Worm (Caenorhabditis elegans) whole organism, young adult: ENCODE results near the gene F44D12.19.

Experiments used
- F22D6.2 ChIP-seq: sonication (generic microtip); optimal IDR thresholded peaks from 2 replicates; lab custom pipeline; 2016; ENCODE audit warnings: mild to moderate bottlenecking, missing genetic modification characterization, missing compliant biosample characterization
- F55B11.4 ChIP-seq: sonication (generic microtip); optimal IDR thresholded peaks from 2 replicates; lab custom pipeline; 2016; ENCODE audit warnings: missing compliant biosample characterization, missing genetic modification characterization, borderline replicate concordance; ENCODE audit not compliant: insufficient read depth
- K12H6.12 ChIP-seq: fragments of 200-800 bp; sonication (Bioruptor generic); optimal IDR thresholded peaks from 2 replicates; lab custom pipeline; 2018; ENCODE audit warnings: mild to moderate bottlenecking, missing genetic modification characterization, missing compliant biosample characterization
- Y79H2A.3 ChIP-seq: fragments of 200-800 bp; sonication (Bioruptor generic); conservative IDR thresholded peaks from 2 replicates; pipeline ENCODE4 v1.3.6; 2022; ENCODE audit warnings: missing genetic modification reagents, missing genetic modification characterization, missing compliant biosample characterization
- ama-1 ChIP-seq, 3 experiments: fragments of 150-350 bp in 1 of 3; sonication (generic microtip) in 2 of 3; optimal IDR thresholded peaks; 2 replicates each; lab custom pipeline; 2014 to 2018; ENCODE audit warnings: missing biosample characterization in 2 of 3, missing genetic modification characterization in 2 of 3, missing genetic modification reagents in 2 of 3
- cebp-2 ChIP-seq: fragments of 200-800 bp; sonication (Bioruptor generic); IDR thresholded peaks from 2 replicates; pipeline ENCODE4 v1.3.6; 2022; ENCODE audit warnings: missing genetic modification characterization, missing compliant biosample characterization
- dpl-1 ChIP-seq: fragments of 150-350 bp; optimal IDR thresholded peaks from 2 replicates; lab custom pipeline; 2014; ENCODE audit warnings: missing biosample characterization, missing genetic modification reagents, missing genetic modification characterization
- egrh-3 ChIP-seq: fragments of 200-800 bp; sonication (Bioruptor generic); IDR thresholded peaks from 2 replicates; pipeline ENCODE4 v1.3.6; 2022; ENCODE audit warnings: missing genetic modification reagents, missing genetic modification characterization, missing compliant biosample characterization
- hrde-1 ChIP-seq: sonication (generic microtip); optimal IDR thresholded peaks from 2 replicates; lab custom pipeline; 2016; ENCODE audit warnings: missing genetic modification characterization, mild to moderate bottlenecking, missing compliant biosample characterization, moderate library complexity, missing genotype, missing genetic modification reagents, borderline replicate concordance
- nhr-90 ChIP-seq: sonication (generic microtip); optimal IDR thresholded peaks from 2 replicates; lab custom pipeline; 2016; ENCODE audit warnings: missing genotype, mild to moderate bottlenecking, missing genetic modification characterization, missing compliant biosample characterization
- rpc-1 ChIP-seq, 2 experiments: fragments of 150-350 bp in 1 of 2; sonication (generic microtip) in 1 of 2; optimal IDR thresholded peaks; 2 replicates each; lab custom pipeline; 2014 to 2018; ENCODE audit warnings: missing biosample characterization in 1 of 2, missing genetic modification characterization in 1 of 2, missing genetic modification reagents in 1 of 2, missing genotype in 1 of 2
- snpc-4 ChIP-seq, 5 experiments: fragments of 150-350 bp in 1 of 5; sonication (generic microtip) in 4 of 5; optimal IDR thresholded peaks; 2 replicates each; lab custom pipeline; 2014 to 2018; ENCODE audit warnings: missing genetic modification characterization in 5 of 5, missing biosample characterization in 3 of 5, antibody characterized with exemption in 2 of 5, mild to moderate bottlenecking in 2 of 5, missing compliant biosample characterization in 2 of 5, missing genotype in 2 of 5, moderate library complexity in 2 of 5, missing genetic modification reagents in 1 of 5
- xnd-1 ChIP-seq: sonication (generic microtip); optimal IDR thresholded peaks from 2 replicates; lab custom pipeline; 2016; ENCODE audit warnings: missing genotype, missing genetic modification reagents, missing genetic modification characterization, missing compliant biosample characterization

- TF ChIP-seq F22D6.2 (tag; lab: Kevin White, UChicago) (no peak), dpl-1 (GFP tag; lab: Kevin White, UChicago) (no peak), ama-1 (optimal IDR thresholded peaks at IDR 0.05; lab: Kevin White, UChicago) (no peak), ama-1 (GFP tag; optimal IDR thresholded peaks at IDR 0.05; lab: Kevin White, UChicago) (no peak), snpc-4 (GFP tag; optimal IDR thresholded peaks at IDR 0.05; lab: Kevin White, UChicago) (no peak), snpc-4 (tag; optimal IDR thresholded peaks at IDR 0.05; lab: Kevin White, UChicago) (no peak), xnd-1 (tag; lab: Kevin White, UChicago) (no peak), rpc-1 (optimal IDR thresholded peaks at IDR 0.05; lab: Kevin White, UChicago) (no peak), rpc-1 (tag; optimal IDR thresholded peaks at IDR 0.05; lab: Kevin White, UChicago) (no peak), egrh-3 (GFP tag; lab: Robert Waterston, UW) (no peak), nhr-90 (tag; lab: Kevin White, UChicago) (no peak), Y79H2A.3 (GFP tag; lab: Robert Waterston, UW) (no peak), F55B11.4 (tag; lab: Kevin White, UChicago) (no peak), cebp-2 (GFP tag; lab: Robert Waterston, UW) (no peak), K12H6.12 (no peak), hrde-1 (tag; lab: Kevin White, UChicago) (no peak)
These were observed 47.0 kb upstream of the F44D12.19 start, which contains the start of gene C47E12.9 for ce11 chrIV:9974392-9974791.
